Worm (Caenorhabditis elegans) whole organism, young adult: Measurements from ENCODE around the gene col-86.
"Not testable (repeated sequence)": the region's sequence is repeated elsewhere in the genome, so short reads cannot be mapped to it uniquely, and the experiment has no call there.

Experiments used
- F37B4.10 ChIP-seq: fragments of 200-800 bp; sonication (Bioruptor generic); IDR thresholded peaks from 2 replicates; pipeline ENCODE4 v1.3.6; 2022; ENCODE audit warnings: missing genetic modification characterization, missing compliant biosample characterization
- F52B5.7 ChIP-seq: sonication (generic microtip); optimal IDR thresholded peaks from 2 replicates; lab custom pipeline; 2016; ENCODE audit warnings: mild to moderate bottlenecking, missing genetic modification characterization, missing compliant biosample characterization
- ZK185.1 ChIP-seq: sonication (generic microtip); optimal IDR thresholded peaks from 2 replicates; lab custom pipeline; 2016; ENCODE audit warnings: mild to moderate bottlenecking, missing genetic modification characterization, missing compliant biosample characterization; ENCODE audit not compliant: poor library complexity, severe bottlenecking
- hsf-1 ChIP-seq: fragments of 200-800 bp; sonication (Bioruptor generic); IDR thresholded peaks from 2 replicates; pipeline ENCODE4 v1.3.6; 2022; ENCODE audit warnings: missing genetic modification reagents, missing genetic modification characterization, missing compliant biosample characterization
- nfya-1 ChIP-seq: sonication (generic microtip); optimal IDR thresholded peaks from 2 replicates; lab custom pipeline; 2017; ENCODE audit warnings: antibody characterized with exemption, missing compliant biosample characterization, missing genetic modification characterization, borderline replicate concordance; ENCODE audit not compliant: insufficient read depth
- repo-1 ChIP-seq: sonication (generic microtip); optimal IDR thresholded peaks from 2 replicates; lab custom pipeline; 2017; ENCODE audit warnings: mild to moderate bottlenecking, missing genetic modification characterization, missing compliant biosample characterization

Gene col-86

ce11 chrII:13047609-13048008, 50.5 kb downstream of the col-86 start, which contains the start of gene F42G4.2:
Gene F42G4.2, plus strand, starts transcription at chrII:13047909.
- not testable (repeated sequence) for TF ChIP-seq F52B5.7; hsf-1 (GFP tag; lab: Robert Waterston, UW); ZK185.1 (tag; lab: Kevin White, UChicago)

ce11 chrII:13047106-13047505, 51.0 kb downstream of the col-86 start, which contains the start of gene F42G4.7:
Gene F42G4.7, minus strand, starts transcription at chrII:13047290.
- not testable (repeated sequence) for TF ChIP-seq repo-1 (tag; lab: Kevin White, UChicago); nfya-1 (tag; lab: Kevin White, UChicago); F37B4.10
